Worm (Caenorhabditis elegans) whole organism, young adult: ENCODE measurements around the gene srw-85.

Source experiments
- B0019.2 ChIP-seq: fragments of 200-800 bp; sonication (Bioruptor generic); conservative IDR thresholded peaks from 2 replicates; pipeline ENCODE4 v1.3.6; 2022; ENCODE audit warnings: missing genetic modification reagents, missing genetic modification characterization, missing compliant biosample characterization
- B0261.1 ChIP-seq: sonication (generic microtip); optimal IDR thresholded peaks from 2 replicates; lab custom pipeline; 2016; ENCODE audit warnings: mild to moderate bottlenecking, missing genetic modification characterization, moderate library complexity, missing compliant biosample characterization
- C06A6.2 ChIP-seq: fragments of 200-800 bp; sonication (Bioruptor generic); conservative IDR thresholded peaks from 2 replicates; pipeline ENCODE4 v1.3.6; 2022; ENCODE audit warnings: missing genetic modification characterization, missing compliant biosample characterization
- F10E7.11 ChIP-seq: sonication (generic microtip); optimal IDR thresholded peaks from 2 replicates; lab custom pipeline; 2017; ENCODE audit warnings: mild to moderate bottlenecking, missing genetic modification characterization, moderate library complexity, missing compliant biosample characterization
- F23B12.7 ChIP-seq: sonication (generic microtip); optimal IDR thresholded peaks from 2 replicates; lab custom pipeline; 2017; ENCODE audit warnings: missing genetic modification characterization, mild to moderate bottlenecking, missing compliant biosample characterization, antibody characterized with exemption, moderate library complexity; ENCODE audit not compliant: insufficient read depth
- F33H1.4 ChIP-seq: fragments of 200-800 bp; sonication (Bioruptor generic); IDR thresholded peaks from 2 replicates; pipeline ENCODE4 v1.3.6; 2022; ENCODE audit warnings: missing genetic modification reagents, missing genetic modification characterization, missing compliant biosample characterization
- F52B5.7 ChIP-seq: sonication (generic microtip); optimal IDR thresholded peaks from 2 replicates; lab custom pipeline; 2016; ENCODE audit warnings: mild to moderate bottlenecking, missing genetic modification characterization, missing compliant biosample characterization
- K11D2.4 ChIP-seq: fragments of 200-800 bp; sonication (Bioruptor generic); IDR thresholded peaks from 2 replicates; pipeline ENCODE4 v1.3.6; 2022; ENCODE audit warnings: missing genetic modification reagents, missing genetic modification characterization, missing compliant biosample characterization
- K12H6.12 ChIP-seq: fragments of 200-800 bp; sonication (Bioruptor generic); optimal IDR thresholded peaks from 2 replicates; lab custom pipeline; 2018; ENCODE audit warnings: mild to moderate bottlenecking, missing genetic modification characterization, missing compliant biosample characterization
- T26A5.8 ChIP-seq: sonication (generic microtip); optimal IDR thresholded peaks from 2 replicates; lab custom pipeline; 2016; ENCODE audit warnings: missing genetic modification characterization, missing compliant biosample characterization
- akir-1 ChIP-seq: fragments of 200-800 bp; sonication (Bioruptor generic); optimal IDR thresholded peaks from 2 replicates; lab custom pipeline; 2018; ENCODE audit warnings: mild to moderate bottlenecking, missing genetic modification characterization, moderate library complexity, missing compliant biosample characterization
- attf-6 ChIP-seq: fragments of 200-800 bp; sonication (Bioruptor generic); IDR thresholded peaks from 2 replicates; pipeline ENCODE4 v1.3.6; 2022; ENCODE audit warnings: missing genetic modification reagents, missing genetic modification characterization, missing compliant biosample characterization
- bed-2 ChIP-seq: fragments of 200-800 bp; sonication (Bioruptor generic); IDR thresholded peaks from 2 replicates; pipeline ENCODE4 v1.3.6; 2022; ENCODE audit warnings: missing genetic modification reagents, missing genetic modification characterization, missing compliant biosample characterization
- ceh-100 ChIP-seq: fragments of 200-800 bp; sonication (Bioruptor generic); IDR thresholded peaks from 2 replicates; pipeline ENCODE4 v1.3.6; 2022; ENCODE audit warnings: missing genetic modification reagents, missing genetic modification characterization, missing compliant biosample characterization
- ceh-40 ChIP-seq: fragments of 200-800 bp; sonication (Bioruptor generic); IDR thresholded peaks from 2 replicates; pipeline ENCODE4 v1.3.6; 2022; ENCODE audit warnings: missing genetic modification characterization, missing compliant biosample characterization
- dox-1 ChIP-seq: fragments of 200-800 bp; sonication (Bioruptor generic); IDR thresholded peaks from 2 replicates; pipeline ENCODE4 v1.3.6; 2022; ENCODE audit warnings: missing genetic modification reagents, missing genetic modification characterization, missing compliant biosample characterization
- efl-1 ChIP-seq: fragments of 150-350 bp; optimal IDR thresholded peaks from 2 replicates; lab custom pipeline; 2014; ENCODE audit warnings: missing biosample characterization, missing genetic modification reagents, missing genetic modification characterization
- egl-18 ChIP-seq: fragments of 200-800 bp; sonication (Bioruptor generic); IDR thresholded peaks from 2 replicates; pipeline ENCODE4 v1.3.6; 2022; ENCODE audit warnings: missing genetic modification reagents, missing genetic modification characterization, missing compliant biosample characterization
- hmg-1.2 ChIP-seq: fragments of 200-800 bp; sonication (Bioruptor generic); IDR thresholded peaks from 2 replicates; pipeline ENCODE4 v1.3.6; 2022; ENCODE audit warnings: missing genetic modification reagents, missing genetic modification characterization, missing compliant biosample characterization
- lsy-27 ChIP-seq: sonication (generic microtip); optimal IDR thresholded peaks from 2 replicates; lab custom pipeline; 2017; ENCODE audit warnings: missing genetic modification characterization, mild to moderate bottlenecking, missing compliant biosample characterization, antibody characterized with exemption, missing genotype, borderline replicate concordance; ENCODE audit not compliant: insufficient read depth
- mel-28 ChIP-seq: sonication (generic microtip); optimal IDR thresholded peaks from 2 replicates; lab custom pipeline; 2016; ENCODE audit warnings: borderline replicate concordance, mild to moderate bottlenecking, missing genetic modification characterization, missing compliant biosample characterization
- nhr-120 ChIP-seq: fragments of 200-800 bp; sonication (Bioruptor generic); IDR thresholded peaks from 2 replicates; pipeline ENCODE4 v1.3.6; 2022; ENCODE audit warnings: missing genetic modification characterization, missing compliant biosample characterization
- nhr-27 ChIP-seq: fragments of 200-800 bp; sonication (Bioruptor generic); optimal IDR thresholded peaks from 2 replicates; lab custom pipeline; 2018; ENCODE audit warnings: mild to moderate bottlenecking, missing genetic modification characterization, moderate library complexity, missing compliant biosample characterization
- rcor-1 ChIP-seq: fragments of 200-800 bp; sonication (Bioruptor generic); IDR thresholded peaks from 2 replicates; pipeline ENCODE4 v1.3.6; 2022; ENCODE audit warnings: missing genetic modification reagents, missing genetic modification characterization, missing compliant biosample characterization
- rec-8 ChIP-seq, 2 experiments: sonication (generic microtip); optimal IDR thresholded peaks; 2 replicates each; lab custom pipeline; 2016; ENCODE audit warnings: mild to moderate bottlenecking in 2 of 2, missing genetic modification characterization in 2 of 2, missing genetic modification reagents in 2 of 2, missing genotype in 2 of 2, missing biosample characterization in 1 of 2, missing compliant biosample characterization in 1 of 2, moderate library complexity in 1 of 2
- rpc-1 ChIP-seq, 2 experiments: fragments of 150-350 bp in 1 of 2; sonication (generic microtip) in 1 of 2; optimal IDR thresholded peaks; 2 replicates each; lab custom pipeline; 2014 to 2018; ENCODE audit warnings: missing biosample characterization in 1 of 2, missing genetic modification characterization in 1 of 2, missing genetic modification reagents in 1 of 2, missing genotype in 1 of 2
- snpc-1.3 ChIP-seq: sonication (generic microtip); optimal IDR thresholded peaks from 2 replicates; lab custom pipeline; 2017; ENCODE audit warnings: missing genetic modification characterization, mild to moderate bottlenecking, missing compliant biosample characterization, antibody characterized with exemption, moderate library complexity, missing genotype, missing genetic modification reagents; ENCODE audit not compliant: insufficient read depth
- somi-1 ChIP-seq: fragments of 200-800 bp; sonication (Bioruptor generic); optimal IDR thresholded peaks from 2 replicates; lab custom pipeline; 2018; ENCODE audit warnings: mild to moderate bottlenecking, missing genetic modification characterization, missing compliant biosample characterization
- tbp1 ChIP-seq: fragments of 200-800 bp; sonication (Bioruptor generic); optimal IDR thresholded peaks from 2 replicates; lab custom pipeline; 2018; ENCODE audit warnings: mild to moderate bottlenecking, missing genetic modification characterization, missing compliant biosample characterization
- tbx-9 ChIP-seq: sonication (generic microtip); optimal IDR thresholded peaks from 2 replicates; lab custom pipeline; 2016; ENCODE audit warnings: borderline replicate concordance, missing genetic modification characterization, inconsistent platforms, missing compliant biosample characterization
- tlf-1 ChIP-seq: fragments of 200-800 bp; sonication (Bioruptor generic); optimal IDR thresholded peaks from 2 replicates; lab custom pipeline; 2018; ENCODE audit warnings: mild to moderate bottlenecking, missing genetic modification characterization, missing compliant biosample characterization
- unc-130 ChIP-seq: sonication (generic microtip); optimal IDR thresholded peaks from 2 replicates; lab custom pipeline; 2016; ENCODE audit warnings: missing genetic modification reagents, missing genetic modification characterization, missing compliant biosample characterization
- unc-62 ChIP-seq: fragments of 150-350 bp; optimal IDR thresholded peaks from 2 replicates; lab custom pipeline; 2014; ENCODE audit warnings: missing biosample characterization, missing genetic modification reagents, missing genetic modification characterization
- ztf-18 ChIP-seq: sonication (generic microtip); optimal IDR thresholded peaks from 2 replicates; lab custom pipeline; 2016; ENCODE audit warnings: missing genotype, mild to moderate bottlenecking, missing genetic modification characterization, missing compliant biosample characterization
- ztf-26 ChIP-seq: sonication (generic microtip); optimal IDR thresholded peaks from 2 replicates; lab custom pipeline; 2017; ENCODE audit warnings: missing genetic modification characterization, missing compliant biosample characterization
- ztf-6 ChIP-seq: fragments of 200-800 bp; sonication (Bioruptor generic); IDR thresholded peaks from 2 replicates; pipeline ENCODE4 v1.3.6; 2022; ENCODE audit warnings: missing genetic modification reagents, missing genetic modification characterization, missing compliant biosample characterization

Gene srw-85

ce11 chrV:19396576-19397313, 34.2 kb downstream of the srw-85 start:
- TF ChIP-seq ztf-18 (tag; lab: Kevin White, UChicago) (peak; percentile 4), tbx-9 (tag; lab: Kevin White, UChicago) (no peak), rpc-1 (optimal IDR thresholded peaks at IDR 0.05; lab: Kevin White, UChicago) (peak; percentile 22), rpc-1 (tag; optimal IDR thresholded peaks at IDR 0.05; lab: Kevin White, UChicago) (peak; percentile 66), snpc-1.3 (no peak), somi-1 (GFP tag; lab: Kevin White, UChicago) (no peak), unc-62 (GFP tag; lab: Kevin White, UChicago) (no peak), lsy-27 (tag; lab: Kevin White, UChicago) (no peak), dox-1 (no peak), attf-6 (GFP tag; lab: Robert Waterston, UW) (no peak), tbp1 (peak; percentile 78), hmg-1.2 (GFP tag; lab: Robert Waterston, UW) (no peak), ztf-26 (tag; lab: Kevin White, UChicago) (no peak), egl-18 (GFP tag; lab: Robert Waterston, UW) (no peak), F23B12.7 (tag; lab: Kevin White, UChicago) (no peak), B0261.1 (tag; lab: Kevin White, UChicago) (peak; percentile 37)

ce11 chrV:19394750-19395149, 36.2 kb downstream of the srw-85 start, which contains the start of gene C25F9.8:
Gene C25F9.8, plus strand, starts transcription at chrV:19395050.
- TF ChIP-seq rpc-1 (optimal IDR thresholded peaks at IDR 0.05; lab: Kevin White, UChicago) (no peak), rpc-1 (tag; optimal IDR thresholded peaks at IDR 0.05; lab: Kevin White, UChicago) (peak; percentile 46), mel-28 (no peak), tbp1 (peak; percentile 35)
- TF ChIP-seq, all 124 proteins: peak for 2

- TF ChIP-seq tlf-1 (GFP tag; lab: Kevin White, UChicago) (no peak), hmg-1.2 (GFP tag; lab: Robert Waterston, UW) (peak; percentile 76), ceh-100 (GFP tag; lab: Robert Waterston, UW) (no peak), F52B5.7 (tag; lab: Kevin White, UChicago) (no peak)
Observed at ce11 chrV:19391242-19391641, 39.7 kb downstream of the srw-85 start.

- TF ChIP-seq rec-8 (tag; optimal IDR thresholded peaks at IDR 0.05; lab: Kevin White, UChicago): no peak
- no peak for TF ChIP-seq nhr-27 (tag; lab: Kevin White, UChicago)
- no peak for TF ChIP-seq bed-2 (GFP tag; lab: Robert Waterston, UW)
- TF ChIP-seq unc-130: no peak
- TF ChIP-seq K12H6.12: no peak
- no peak for TF ChIP-seq ceh-40
- no peak for TF ChIP-seq ztf-6
- TF ChIP-seq efl-1 (GFP tag; lab: Kevin White, UChicago): no peak
- TF ChIP-seq nhr-120 (GFP tag; lab: Robert Waterston, UW): no peak
- no peak for TF ChIP-seq F33H1.4 (GFP tag; lab: Robert Waterston, UW)
- TF ChIP-seq C06A6.2 (GFP tag; lab: Robert Waterston, UW): no peak
- no peak for TF ChIP-seq akir-1
- TF ChIP-seq F10E7.11 (tag; lab: Kevin White, UChicago): no peak
- no peak for TF ChIP-seq rcor-1 (GFP tag; lab: Robert Waterston, UW)
- no peak for TF ChIP-seq K11D2.4 (GFP tag; lab: Robert Waterston, UW)
- no peak for TF ChIP-seq T26A5.8 (tag; lab: Kevin White, UChicago)
- TF ChIP-seq B0019.2: no peak
Observed at ce11 chrV:19390029-19390428, 40.9 kb downstream of the srw-85 start, which contains the start of gene slcr-46.2. Gene slcr-46.2, minus strand, starts transcription at chrV:19390129.
